Fruit fly (Drosophila melanogaster) whole organism, embryonic: Measurements from ENCODE around the gene cni.

Source experiments
- Aef1 ChIP-seq: fragments of 200-800 bp; sonication (Bioruptor generic); IDR thresholded peaks from 3 replicates; pipeline ENCODE4 v1.3.6; 2022; ENCODE audit warnings: missing biosample characterization, missing genetic modification characterization
- CG11093 ChIP-seq: fragments of 200-800 bp; sonication (Bioruptor generic); IDR thresholded peaks from 3 replicates; pipeline ENCODE4 v1.3.6; 2022; ENCODE audit warnings: missing biosample characterization, missing genetic modification characterization
- CG11696 ChIP-seq: fragments of 200-800 bp; sonication (Bioruptor generic); IDR thresholded peaks from 2 replicates; pipeline ENCODE4 v1.3.6; 2022; ENCODE audit warnings: missing biosample characterization, missing genetic modification characterization
- CG14441 ChIP-seq: fragments of 200-800 bp; sonication (Bioruptor generic); IDR thresholded peaks from 2 replicates; pipeline ENCODE4 v1.3.6; 2022; ENCODE audit warnings: missing biosample characterization, missing genetic modification characterization
- CG14710 ChIP-seq: fragments of 200-800 bp; sonication (Bioruptor generic); optimal IDR thresholded peaks from 3 replicates; lab custom pipeline; 2019; ENCODE audit warnings: missing biosample characterization, mild to moderate bottlenecking, missing genetic modification characterization, moderate library complexity
- CG16815 ChIP-seq: fragments of 200-800 bp; sonication (Bioruptor generic); optimal IDR thresholded peaks from 3 replicates; lab custom pipeline; 2017; ENCODE audit warnings: missing biosample characterization, mild to moderate bottlenecking, missing genetic modification characterization
- CG18262 ChIP-seq: fragments of 200-800 bp; optimal IDR thresholded peaks from 3 replicates; lab custom pipeline; 2019; ENCODE audit warnings: missing biosample characterization, mild to moderate bottlenecking, missing genetic modification characterization, moderate library complexity
- CG18619 ChIP-seq: fragments of 200-800 bp; sonication (Bioruptor generic); optimal IDR thresholded peaks from 3 replicates; lab custom pipeline; 2017; ENCODE audit warnings: missing biosample characterization, mild to moderate bottlenecking, missing genetic modification characterization
- CG2199 ChIP-seq: fragments of 200-800 bp; sonication (Bioruptor generic); IDR thresholded peaks from 3 replicates; pipeline ENCODE4 v1.3.6; 2022; ENCODE audit warnings: missing biosample characterization, missing genetic modification characterization
- CG3065 ChIP-seq: fragments of 200-800 bp; sonication (Bioruptor generic); optimal IDR thresholded peaks from 2 replicates; lab custom pipeline; 2016; ENCODE audit warnings: missing biosample characterization, missing genetic modification characterization
- CG31365 ChIP-seq: fragments of 200-800 bp; sonication (Bioruptor generic); optimal IDR thresholded peaks from 2 replicates; lab custom pipeline; 2018; ENCODE audit warnings: missing biosample characterization, mild to moderate bottlenecking, missing genetic modification characterization
- CG31388 ChIP-seq: fragments of 200-800 bp; sonication (Bioruptor generic); optimal IDR thresholded peaks from 2 replicates; lab custom pipeline; 2016; ENCODE audit warnings: missing biosample characterization, missing genetic modification characterization
- CG34224 ChIP-seq: fragments of 200-800 bp; sonication (Bioruptor generic); IDR thresholded peaks from 3 replicates; pipeline ENCODE4 v1.3.6; 2022; ENCODE audit warnings: missing biosample characterization, missing genetic modification characterization; ENCODE audit not compliant: partially characterized antibody
- CG34376 ChIP-seq: fragments of 200-800 bp; sonication (Bioruptor generic); optimal IDR thresholded peaks from 2 replicates; lab custom pipeline; 2018; ENCODE audit warnings: missing biosample characterization, mild to moderate bottlenecking, missing genetic modification characterization
- CG3726 ChIP-seq: fragments of 200-800 bp; sonication (Bioruptor generic); IDR thresholded peaks from 3 replicates; pipeline ENCODE4, ENCODE4 v1.3.6; 2022; ENCODE audit warnings: missing biosample characterization, missing genetic modification characterization
- CG5245 ChIP-seq: fragments of 200-800 bp; sonication (Bioruptor generic); optimal IDR thresholded peaks from 3 replicates; lab custom pipeline; 2016; ENCODE audit warnings: missing biosample characterization, missing genetic modification characterization
- CG6791 ChIP-seq: fragments of 200-800 bp; sonication (Bioruptor generic); IDR thresholded peaks from 3 replicates; pipeline ENCODE4 v1.3.6; 2022; ENCODE audit warnings: missing biosample characterization, missing genetic modification characterization; ENCODE audit not compliant: partially characterized antibody
- CG7963 ChIP-seq: fragments of 200-800 bp; sonication (Bioruptor generic); IDR thresholded peaks from 3 replicates; pipeline ENCODE4 v1.3.6; 2022; ENCODE audit warnings: missing biosample characterization, missing genetic modification characterization; ENCODE audit not compliant: partially characterized antibody
- CG8765 ChIP-seq: fragments of 200-800 bp; sonication (Bioruptor generic); IDR thresholded peaks from 2 replicates; pipeline ENCODE4 v1.3.6; 2022; ENCODE audit warnings: missing biosample characterization, missing genetic modification characterization
- CG9609 ChIP-seq: fragments of 200-800 bp; sonication (Bioruptor generic); optimal IDR thresholded peaks from 3 replicates; lab custom pipeline; 2016; ENCODE audit warnings: missing biosample characterization, missing genetic modification characterization
- CG9876 ChIP-seq: fragments of 200-800 bp; sonication (Bioruptor generic); optimal IDR thresholded peaks from 2 replicates; lab custom pipeline; 2016; ENCODE audit warnings: missing biosample characterization, missing genetic modification characterization
- Chrac-16 ChIP-seq: fragments of 200-800 bp; sonication (Bioruptor generic); optimal IDR thresholded peaks from 3 replicates; lab custom pipeline; 2016; ENCODE audit warnings: missing biosample characterization, missing genetic modification characterization
- D19B ChIP-seq: fragments of 200-800 bp; sonication (Bioruptor generic); optimal IDR thresholded peaks from 2 replicates; lab custom pipeline; 2017; ENCODE audit warnings: missing biosample characterization, mild to moderate bottlenecking, missing genetic modification characterization
- Dbx ChIP-seq: fragments of 200-800 bp; sonication (Bioruptor generic); IDR thresholded peaks from 3 replicates; pipeline ENCODE4 v1.3.6; 2022; ENCODE audit warnings: missing biosample characterization, missing genetic modification characterization
- Dll ChIP-seq: fragments of 200-800 bp; sonication (Bioruptor generic); IDR thresholded peaks from 4 replicates; pipeline ENCODE4 v1.3.6; 2022; ENCODE audit warnings: missing biosample characterization, missing genetic modification characterization; ENCODE audit not compliant: partially characterized antibody
- Dref ChIP-seq: fragments of 200-800 bp; sonication (Bioruptor generic); IDR thresholded peaks from 2 replicates; pipeline ENCODE4 v1.3.6; 2022; ENCODE audit warnings: missing biosample characterization, missing genetic modification characterization
- HmgZ ChIP-seq: fragments of 200-800 bp; sonication (Bioruptor generic); optimal IDR thresholded peaks from 2 replicates; lab custom pipeline; 2018; ENCODE audit warnings: missing biosample characterization, mild to moderate bottlenecking, missing genetic modification characterization
- Hmr ChIP-seq: fragments of 200-800 bp; sonication (Bioruptor generic); optimal IDR thresholded peaks from 3 replicates; lab custom pipeline; 2017; ENCODE audit warnings: mild to moderate bottlenecking, missing biosample characterization, missing genetic modification reagents, missing genetic modification characterization
- Hr3 ChIP-seq: fragments of 200-800 bp; sonication (Bioruptor generic); optimal IDR thresholded peaks from 3 replicates; lab custom pipeline; 2016; ENCODE audit warnings: missing biosample characterization, missing genetic modification characterization
- NC2β ChIP-seq: fragments of 200-800 bp; sonication (Bioruptor generic); optimal IDR thresholded peaks from 2 replicates; lab custom pipeline; 2016; ENCODE audit warnings: missing biosample characterization, missing genetic modification characterization
- NFAT ChIP-seq: fragments of 200-800 bp; sonication (Bioruptor generic); IDR thresholded peaks from 2 replicates; pipeline ENCODE4 v1.3.6; 2022; ENCODE audit warnings: missing biosample characterization, missing genetic modification characterization
- Trl ChIP-seq, 3 experiments: fragments of >200 bp in 2 of 3; fragments of 200-800 bp in 1 of 3; sonication (Bioruptor generic) in 1 of 3; optimal IDR thresholded peaks; 2 replicates in 1 of 3; 3 replicates in 2 of 3; lab custom pipeline; 2016 to 2017; ENCODE audit warnings: missing biosample characterization in 1 of 3, missing genetic modification characterization in 1 of 3
- ase ChIP-seq: fragments of 200-800 bp; sonication (Bioruptor generic); IDR thresholded peaks from 3 replicates; pipeline ENCODE4 v1.3.6; 2022; ENCODE audit warnings: missing biosample characterization, missing genetic modification characterization
- cas ChIP-seq: fragments of 200-800 bp; sonication (Bioruptor generic); IDR thresholded peaks from 2 replicates; pipeline ENCODE4 v1.3.6; 2022; ENCODE audit warnings: missing biosample characterization, missing genetic modification characterization
- cg ChIP-seq: fragments of 200-800 bp; sonication (Bioruptor generic); optimal IDR thresholded peaks from 3 replicates; lab custom pipeline; 2019; ENCODE audit warnings: missing biosample characterization, mild to moderate bottlenecking, missing genetic modification characterization, moderate library complexity
- crc ChIP-seq: fragments of 200-800 bp; sonication (Bioruptor generic); optimal IDR thresholded peaks from 2 replicates; lab custom pipeline; 2016; ENCODE audit warnings: missing biosample characterization, missing genetic modification characterization
- dmrt11E ChIP-seq: fragments of 200-800 bp; sonication (Bioruptor generic); optimal IDR thresholded peaks from 3 replicates; lab custom pipeline; 2018; ENCODE audit warnings: missing biosample characterization, mild to moderate bottlenecking, missing genetic modification characterization, moderate library complexity
- dpn ChIP-seq, 2 experiments: fragments of 200-800 bp; sonication (Bioruptor generic); optimal IDR thresholded peaks; 3 replicates each; lab custom pipeline; 2016; ENCODE audit warnings: missing biosample characterization in 2 of 2, missing genetic modification characterization in 2 of 2
- fd96Cb ChIP-seq: fragments of 200-800 bp; sonication (Bioruptor generic); optimal IDR thresholded peaks from 2 replicates; lab custom pipeline; 2018; ENCODE audit warnings: missing biosample characterization, mild to moderate bottlenecking, missing genetic modification characterization, moderate library complexity
- gro ChIP-seq: fragments of 200-800 bp; sonication (Bioruptor generic); optimal IDR thresholded peaks from 2 replicates; lab custom pipeline; 2016; ENCODE audit warnings: missing biosample characterization, missing genetic modification characterization
- gsb-n ChIP-seq: fragments of 200-800 bp; sonication (Bioruptor generic); optimal IDR thresholded peaks from 3 replicates; lab custom pipeline; 2018; ENCODE audit warnings: missing biosample characterization, mild to moderate bottlenecking, missing genetic modification characterization
- lmd ChIP-seq: fragments of 200-800 bp; sonication (Bioruptor generic); IDR thresholded peaks from 2 replicates; pipeline ENCODE4 v1.3.6; 2022; ENCODE audit warnings: missing biosample characterization, missing genetic modification characterization
- maf-S ChIP-seq: fragments of 200-800 bp; sonication (Bioruptor generic); optimal IDR thresholded peaks from 2 replicates; lab custom pipeline; 2016; ENCODE audit warnings: missing biosample characterization, missing genetic modification characterization
- pnt ChIP-seq: fragments of 200-800 bp; sonication (Bioruptor generic); optimal IDR thresholded peaks from 3 replicates; lab custom pipeline; 2016; ENCODE audit warnings: missing biosample characterization, missing genetic modification characterization
- ranshi ChIP-seq: fragments of 200-800 bp; sonication (Bioruptor generic); IDR thresholded peaks from 2 replicates; pipeline ENCODE4 v1.3.6; 2022; ENCODE audit warnings: missing biosample characterization, missing genetic modification characterization
- sna ChIP-seq: fragments of 200-800 bp; sonication (Bioruptor generic); IDR thresholded peaks from 2 replicates; pipeline ENCODE4 v1.3.6; 2022; ENCODE audit warnings: missing biosample characterization, missing genetic modification characterization; ENCODE audit not compliant: partially characterized antibody
- sob ChIP-seq: fragments of 200-800 bp; sonication (Bioruptor generic); IDR thresholded peaks from 2 replicates; pipeline ENCODE4 v1.3.6; 2022; ENCODE audit warnings: missing biosample characterization, missing genetic modification characterization
- tio ChIP-seq: fragments of 200-800 bp; sonication (Bioruptor generic); optimal IDR thresholded peaks from 2 replicates; lab custom pipeline; 2017; ENCODE audit warnings: missing biosample characterization, missing genetic modification characterization, inconsistent platforms
- tup ChIP-seq: fragments of 200-800 bp; sonication (Bioruptor generic); optimal IDR thresholded peaks from 2 replicates; lab custom pipeline; 2016; ENCODE audit warnings: missing biosample characterization, mild to moderate bottlenecking, missing genetic modification characterization, moderate library complexity
- usp ChIP-seq: fragments of >200 bp; optimal IDR thresholded peaks from 2 replicates; lab custom pipeline; 2017; ENCODE audit warnings: missing biosample characterization, missing genetic modification characterization

Gene cni

dm6 chr2L:16329102-16329520 is 18.6 kb upstream of the cni start, which contains the start of gene mRpL4 (continued):
- no peak for TF ChIP-seq CG34376 (GFP tag; lab: Kevin White, UChicago)
- no peak for TF ChIP-seq tup (GFP tag; lab: Kevin White, UChicago)
- peak; percentile 81 for TF ChIP-seq CG14710 (tag; lab: Kevin White, UChicago)
- TF ChIP-seq cg (GFP tag; lab: Kevin White, UChicago) = no peak
- peak; percentile 83 for TF ChIP-seq NFAT (GFP tag; lab: Robert Waterston, UW)
- peak; percentile 46 for TF ChIP-seq dmrt11E (tag; lab: Kevin White, UChicago)
- TF ChIP-seq Trl (optimal IDR thresholded peaks at IDR 0.05; lab: Kevin White, UChicago) = no peak
- TF ChIP-seq Trl (GFP tag; optimal IDR thresholded peaks at IDR 0.05; lab: Kevin White, UChicago) = peak; percentile 83
- TF ChIP-seq CG3726 (GFP tag; lab: Robert Waterston, UW) = no peak
- TF ChIP-seq CG3065 (GFP tag; lab: Kevin White, UChicago) = peak; percentile 48
- peak; percentile 32 for TF ChIP-seq gsb-n (tag; lab: Kevin White, UChicago)
- TF ChIP-seq Chrac-16 (GFP tag; lab: Kevin White, UChicago) = peak; percentile 76
- peak; percentile 76 for TF ChIP-seq lmd (GFP tag; lab: Robert Waterston, UW)
- peak; percentile 74; the same call in 1 of the 2 replicates for TF ChIP-seq ranshi
- peak; percentile 66; the same call in 1 of the 3 replicates for TF ChIP-seq Dbx (GFP tag; lab: Robert Waterston, UW)
- TF ChIP-seq sna (GFP tag; lab: Robert Waterston, UW) = peak; percentile 99
- TF ChIP-seq Dll (GFP tag; lab: Robert Waterston, UW) = peak; percentile 99
- TF ChIP-seq CG18262 (tag; lab: Kevin White, UChicago) = peak; percentile 57
- TF ChIP-seq Hmr (GFP tag; lab: Kevin White, UChicago) = no peak
- TF ChIP-seq CG8765 (GFP tag; lab: Robert Waterston, UW) = peak; percentile 34; the same call in 1 of the 2 replicates
- TF ChIP-seq CG7963 (GFP tag; lab: Robert Waterston, UW) = peak; percentile 95
- TF ChIP-seq CG16815 (GFP tag; lab: Kevin White, UChicago) = peak; percentile 42
- peak; percentile 60 for TF ChIP-seq NC2β (GFP tag; lab: Kevin White, UChicago)
- peak; percentile 77 for TF ChIP-seq maf-S (GFP tag; lab: Kevin White, UChicago)
- TF ChIP-seq CG2199 (GFP tag; lab: Robert Waterston, UW) = peak; percentile 87
- peak; percentile 53 for TF ChIP-seq tio
- no peak for TF ChIP-seq CG18619 (GFP tag; lab: Kevin White, UChicago)
- 0 out of 2 replicates have a peak, but pooled peaks have one; percentile 19 for TF ChIP-seq CG11696 (GFP tag; lab: Robert Waterston, UW)
- TF ChIP-seq CG6791 (GFP tag; lab: Robert Waterston, UW) = peak; percentile 99
- no peak for TF ChIP-seq CG31388
- TF ChIP-seq CG5245 = peak; percentile 41
- TF ChIP-seq sob (GFP tag; lab: Robert Waterston, UW) = peak; percentile 84
- peak; percentile 81 for TF ChIP-seq HmgZ (tag; lab: Kevin White, UChicago)
- peak; percentile 27 for TF ChIP-seq fd96Cb (tag; lab: Kevin White, UChicago)
- TF ChIP-seq dpn (GFP tag; optimal IDR thresholded peaks at IDR 0.05; lab: Kevin White, UChicago) = peak; percentile 79 to 84
- peak; percentile 75 for TF ChIP-seq pnt (GFP tag; lab: Kevin White, UChicago)
- peak; percentile 99 for TF ChIP-seq CG34224 (GFP tag; lab: Robert Waterston, UW)
- peak; percentile 68 for TF ChIP-seq gro (GFP tag; lab: Kevin White, UChicago)
- no peak; the same call in 1 of the 3 replicates for TF ChIP-seq ase (GFP tag; lab: Robert Waterston, UW)
- TF ChIP-seq cas (GFP tag; lab: Robert Waterston, UW) = peak; percentile 64; the same call in 1 of the 2 replicates
- TF ChIP-seq CG31365 (tag; lab: Kevin White, UChicago) = no peak
- TF ChIP-seq usp (GFP tag; lab: Kevin White, UChicago) = no peak
- peak; percentile 49 for TF ChIP-seq crc (GFP tag; lab: Kevin White, UChicago)
- TF ChIP-seq D19B = peak; percentile 14
- TF ChIP-seq Dref (GFP tag; lab: Robert Waterston, UW) = peak; percentile 97
- peak; percentile 74 for TF ChIP-seq CG9876
- peak; percentile 75 for TF ChIP-seq CG9609 (GFP tag; lab: Kevin White, UChicago)
- peak; percentile 79 for TF ChIP-seq Hr3 (GFP tag; lab: Kevin White, UChicago)
- TF ChIP-seq CG14441 (GFP tag; lab: Robert Waterston, UW) = peak; percentile 64
- peak; percentile 57; the same call in 2 of the 3 replicates for TF ChIP-seq Aef1
- TF ChIP-seq CG11093 = peak; percentile 18; the same call in 1 of the 3 replicates
